Fruit fly (Drosophila melanogaster) whole organism, embryonic: ENCODE data around the gene Zw.
A peak's percentile ranks its signal among the peaks of the same experiment; 100 is the strongest.

Experiments
- Bgb ChIP-seq: fragments of 200-800 bp; sonication (Bioruptor generic); IDR thresholded peaks from 2 replicates; pipeline ENCODE4 v1.3.6; 2022; ENCODE audit warnings: missing biosample characterization, missing genetic modification characterization; ENCODE audit not compliant: partially characterized antibody
- CG10462 ChIP-seq: fragments of 200-800 bp; sonication (Bioruptor generic); optimal IDR thresholded peaks from 2 replicates; lab custom pipeline; 2016; ENCODE audit warnings: missing biosample characterization, missing genetic modification characterization
- CG10654 ChIP-seq: fragments of 200-800 bp; sonication (Bioruptor generic); optimal IDR thresholded peaks from 2 replicates; lab custom pipeline; 2016; ENCODE audit warnings: missing biosample characterization, missing genetic modification characterization
- CG11560 ChIP-seq: fragments of 200-800 bp; sonication (Bioruptor generic); IDR thresholded peaks from 3 replicates; pipeline ENCODE4 v1.3.6; 2022; ENCODE audit warnings: missing biosample characterization, missing genetic modification characterization
- CG15696 ChIP-seq: fragments of 200-800 bp; sonication (Bioruptor generic); optimal IDR thresholded peaks from 2 replicates; lab custom pipeline; 2019; ENCODE audit warnings: missing biosample characterization, mild to moderate bottlenecking, missing genetic modification characterization, moderate library complexity
- CG1603 ChIP-seq: fragments of 200-800 bp; sonication (Bioruptor generic); optimal IDR thresholded peaks from 2 replicates; lab custom pipeline; 2019; ENCODE audit warnings: missing biosample characterization, mild to moderate bottlenecking, missing genetic modification characterization, moderate library complexity
- CG2116 ChIP-seq: fragments of 200-800 bp; sonication (Bioruptor generic); optimal IDR thresholded peaks from 3 replicates; lab custom pipeline; 2018; ENCODE audit warnings: missing biosample characterization, mild to moderate bottlenecking, missing genetic modification characterization
- CG33557 ChIP-seq: fragments of 200-800 bp; sonication (Bioruptor generic); optimal IDR thresholded peaks from 2 replicates; lab custom pipeline; 2019; ENCODE audit warnings: missing biosample characterization, mild to moderate bottlenecking, missing genetic modification characterization, moderate library complexity
- CG34422 ChIP-seq: fragments of 200-800 bp; sonication (Bioruptor generic); IDR thresholded peaks from 3 replicates; pipeline ENCODE4 v1.3.6; 2022; ENCODE audit warnings: missing biosample characterization, missing genetic modification characterization
- CG3726 ChIP-seq: fragments of 200-800 bp; sonication (Bioruptor generic); IDR thresholded peaks from 3 replicates; pipeline ENCODE4, ENCODE4 v1.3.6; 2022; ENCODE audit warnings: missing biosample characterization, missing genetic modification characterization
- CG4424 ChIP-seq: fragments of 200-800 bp; sonication (Bioruptor generic); optimal IDR thresholded peaks from 3 replicates; lab custom pipeline; 2016; ENCODE audit warnings: missing biosample characterization, missing genetic modification characterization
- CG6765 ChIP-seq: fragments of 200-800 bp; sonication (Bioruptor generic); optimal IDR thresholded peaks from 3 replicates; lab custom pipeline; 2017; ENCODE audit warnings: missing biosample characterization, mild to moderate bottlenecking, missing genetic modification characterization
- CG7963 ChIP-seq: fragments of 200-800 bp; sonication (Bioruptor generic); IDR thresholded peaks from 3 replicates; pipeline ENCODE4 v1.3.6; 2022; ENCODE audit warnings: missing biosample characterization, missing genetic modification characterization; ENCODE audit not compliant: partially characterized antibody
- CG9437 ChIP-seq: fragments of 200-800 bp; sonication (Bioruptor generic); optimal IDR thresholded peaks from 2 replicates; lab custom pipeline; 2018; ENCODE audit warnings: missing biosample characterization, mild to moderate bottlenecking, missing genetic modification characterization
- CkIIα-i1 ChIP-seq: fragments of 200-800 bp; sonication (Bioruptor generic); IDR thresholded peaks from 2 replicates; pipeline ENCODE4 v1.3.6; 2022; ENCODE audit warnings: missing biosample characterization, missing genetic modification characterization
- Dip3 ChIP-seq: fragments of 200-800 bp; sonication (Bioruptor generic); optimal IDR thresholded peaks from 3 replicates; lab custom pipeline; 2016; ENCODE audit warnings: missing biosample characterization, missing genetic modification characterization
- Dll ChIP-seq: fragments of 200-800 bp; sonication (Bioruptor generic); IDR thresholded peaks from 4 replicates; pipeline ENCODE4 v1.3.6; 2022; ENCODE audit warnings: missing biosample characterization, missing genetic modification characterization; ENCODE audit not compliant: partially characterized antibody
- Dref ChIP-seq: fragments of 200-800 bp; sonication (Bioruptor generic); IDR thresholded peaks from 2 replicates; pipeline ENCODE4 v1.3.6; 2022; ENCODE audit warnings: missing biosample characterization, missing genetic modification characterization
- Ets65A ChIP-seq: fragments of 200-800 bp; sonication (Bioruptor generic); peaks from one replicate; lab custom pipeline; 2016; ENCODE audit warnings: missing biosample characterization, missing genetic modification characterization
- Gug ChIP-seq: fragments of 200-800 bp; sonication (Bioruptor generic); IDR thresholded peaks from 4 replicates; pipeline ENCODE4 v1.3.6; 2022; ENCODE audit warnings: missing biosample characterization, missing genetic modification characterization
- Hey ChIP-seq: fragments of 200-800 bp; sonication (Bioruptor generic); optimal IDR thresholded peaks from 3 replicates; lab custom pipeline; 2018; ENCODE audit warnings: missing biosample characterization, mild to moderate bottlenecking, missing genetic modification characterization
- Jarid2 ChIP-seq: fragments of 200-800 bp; sonication (Bioruptor generic); optimal IDR thresholded peaks from 3 replicates; lab custom pipeline; 2017; ENCODE audit warnings: mild to moderate bottlenecking, missing biosample characterization, missing genetic modification reagents, missing genetic modification characterization
- Lpt ChIP-seq: fragments of >200 bp; optimal IDR thresholded peaks from 2 replicates; lab custom pipeline; 2018; ENCODE audit warnings: missing biosample characterization, missing genetic modification characterization
- MBD-R2 ChIP-seq: fragments of 200-800 bp; sonication (Bioruptor generic); IDR thresholded peaks from 2 replicates; pipeline ENCODE4 v1.3.6; 2022; ENCODE audit warnings: missing biosample characterization, missing genetic modification characterization
- Rx ChIP-seq: fragments of 200-800 bp; sonication (Bioruptor generic); IDR thresholded peaks from 2 replicates; pipeline ENCODE4 v1.3.6; 2022; ENCODE audit warnings: missing biosample characterization, missing genetic modification characterization
- Six4 ChIP-seq: fragments of 200-800 bp; sonication (Bioruptor generic); optimal IDR thresholded peaks from 2 replicates; lab custom pipeline; 2016; ENCODE audit warnings: missing biosample characterization, missing genetic modification characterization
- btn ChIP-seq: fragments of 200-800 bp; sonication (Bioruptor generic); optimal IDR thresholded peaks from 2 replicates; lab custom pipeline; 2016; ENCODE audit warnings: missing biosample characterization, missing genetic modification characterization
- ci ChIP-seq: fragments of 200-800 bp; sonication (Bioruptor generic); IDR thresholded peaks from 3 replicates; pipeline ENCODE4 v1.3.6; 2022; ENCODE audit warnings: missing biosample characterization, missing genetic modification characterization
- dati ChIP-seq: fragments of 200-800 bp; sonication (Bioruptor generic); IDR thresholded peaks from 2 replicates; pipeline ENCODE4 v1.3.6; 2022; ENCODE audit warnings: missing biosample characterization, missing genetic modification characterization
- dmrt99B ChIP-seq: fragments of 200-800 bp; sonication (Bioruptor generic); optimal IDR thresholded peaks from 2 replicates; lab custom pipeline; 2018; ENCODE audit warnings: missing biosample characterization, mild to moderate bottlenecking, missing genetic modification characterization, moderate library complexity
- esg ChIP-seq: fragments of 200-800 bp; sonication (Bioruptor generic); conservative IDR thresholded peaks from 2 replicates; pipeline ENCODE4 v1.3.6; 2022; ENCODE audit warnings: missing biosample characterization, missing genetic modification characterization
- fd64A ChIP-seq: fragments of 200-800 bp; sonication (Bioruptor generic); optimal IDR thresholded peaks from 3 replicates; lab custom pipeline; 2018; ENCODE audit warnings: missing biosample characterization, mild to moderate bottlenecking, missing genetic modification characterization
- gt ChIP-seq: fragments of 200-800 bp; sonication (Bioruptor generic); IDR thresholded peaks from 2 replicates; pipeline ENCODE4 v1.3.6; 2022; ENCODE audit warnings: missing biosample characterization, missing genetic modification characterization
- ind ChIP-seq: fragments of 200-800 bp; sonication (Bioruptor generic); optimal IDR thresholded peaks from 3 replicates; lab custom pipeline; 2016; ENCODE audit warnings: missing biosample characterization, missing genetic modification characterization
- kah ChIP-seq: fragments of 200-800 bp; sonication (Bioruptor generic); optimal IDR thresholded peaks from 2 replicates; lab custom pipeline; 2018; ENCODE audit warnings: missing biosample characterization, mild to moderate bottlenecking, missing genetic modification characterization
- maf-S ChIP-seq: fragments of 200-800 bp; sonication (Bioruptor generic); optimal IDR thresholded peaks from 2 replicates; lab custom pipeline; 2016; ENCODE audit warnings: missing biosample characterization, missing genetic modification characterization
- rib ChIP-seq: fragments of 200-800 bp; sonication (Bioruptor generic); IDR thresholded peaks from 2 replicates; pipeline ENCODE4 v1.3.6; 2022; ENCODE audit warnings: missing biosample characterization, missing genetic modification characterization
- ro ChIP-seq: fragments of 200-800 bp; sonication (Bioruptor generic); IDR thresholded peaks from 2 replicates; pipeline ENCODE4 v1.3.6; 2022; ENCODE audit warnings: missing biosample characterization, missing genetic modification characterization
- so ChIP-seq: fragments of 200-800 bp; sonication (Bioruptor generic); IDR thresholded peaks from 3 replicates; pipeline ENCODE4 v1.3.6; 2022; ENCODE audit warnings: missing biosample characterization, missing genetic modification characterization
- sqz ChIP-seq: fragments of 200-800 bp; sonication (Bioruptor generic); optimal IDR thresholded peaks from 3 replicates; lab custom pipeline; 2018; ENCODE audit warnings: missing biosample characterization, mild to moderate bottlenecking, missing genetic modification characterization
- sr ChIP-seq: fragments of 200-800 bp; sonication (Bioruptor generic); IDR thresholded peaks from 3 replicates; pipeline ENCODE4 v1.3.6; 2022; ENCODE audit warnings: missing biosample characterization, missing genetic modification characterization
- ssp ChIP-seq: fragments of 200-800 bp; sonication (Bioruptor generic); IDR thresholded peaks from 2 replicates; pipeline ENCODE4 v1.3.6; 2022; ENCODE audit warnings: missing biosample characterization, missing genetic modification characterization
- sug ChIP-seq: fragments of 200-800 bp; optimal IDR thresholded peaks from 2 replicates; lab custom pipeline; 2019; ENCODE audit warnings: missing biosample characterization, mild to moderate bottlenecking, missing genetic modification characterization, moderate library complexity
- tna ChIP-seq: fragments of 200-800 bp; sonication (Bioruptor generic); IDR thresholded peaks from 2 replicates; pipeline ENCODE4 v1.3.6; 2022; ENCODE audit warnings: missing biosample characterization, missing genetic modification characterization; ENCODE audit not compliant: partially characterized antibody
- unc-4 ChIP-seq: fragments of 200-800 bp; sonication (Bioruptor generic); IDR thresholded peaks from 2 replicates; pipeline ENCODE4 v1.3.6; 2022; ENCODE audit warnings: missing biosample characterization, missing genetic modification characterization; ENCODE audit not compliant: partially characterized antibody
- wor ChIP-seq: fragments of 200-800 bp; sonication (Bioruptor generic); IDR thresholded peaks from 2 replicates; pipeline ENCODE4 v1.3.6; 2022; ENCODE audit warnings: missing biosample characterization, missing genetic modification characterization

Gene Zw

DNA sequence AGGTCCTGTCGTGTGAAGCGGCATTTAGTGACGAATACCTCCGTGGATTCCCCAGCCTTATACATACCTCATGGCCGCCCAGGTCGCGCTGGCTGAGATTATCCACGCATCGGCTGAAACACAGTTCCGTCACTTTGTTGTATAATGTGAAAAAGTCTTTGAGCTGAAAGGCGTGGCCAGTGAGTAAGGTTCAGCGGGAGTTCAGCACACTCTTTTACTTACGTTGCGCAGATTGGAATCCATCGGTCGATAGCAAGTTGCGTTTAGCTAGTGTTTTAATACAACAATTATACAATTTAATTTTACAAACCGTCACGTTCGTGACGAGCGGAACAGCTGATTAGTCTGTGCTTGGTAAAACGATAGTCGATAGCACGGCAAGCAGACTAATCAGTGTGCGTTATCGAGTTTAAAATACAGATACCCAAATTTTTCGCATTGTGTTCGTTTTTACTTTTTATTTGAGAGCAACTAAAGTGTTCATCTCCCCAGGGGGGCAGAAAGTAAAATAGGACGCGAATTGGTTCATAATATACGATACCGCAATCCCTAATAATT lies 48.8 kb upstream of the Zw start, which contains the start of the genes Pstk and Tim9b (continued):
- TF ChIP-seq CG10462 (GFP tag; lab: Kevin White, UChicago), result no peak
- no peak for TF ChIP-seq CG3726 (GFP tag; lab: Robert Waterston, UW)
- TF ChIP-seq CG15696 (tag; lab: Kevin White, UChicago), result no peak
- no peak for TF ChIP-seq CG6765 (GFP tag; lab: Kevin White, UChicago)
- no peak for TF ChIP-seq Six4
- no peak for TF ChIP-seq so
- TF ChIP-seq CG11560, result no peak
- TF ChIP-seq Gug (GFP tag; lab: Robert Waterston, UW), result no peak
- TF ChIP-seq CkIIα-i1 (GFP tag; lab: Robert Waterston, UW), result no peak
- no peak for TF ChIP-seq CG33557
- TF ChIP-seq ind (GFP tag; lab: Kevin White, UChicago), result no peak
- no peak for TF ChIP-seq maf-S (GFP tag; lab: Kevin White, UChicago)
- peak; percentile 47 for TF ChIP-seq Bgb (GFP tag; lab: Robert Waterston, UW)
- TF ChIP-seq Dll, result peak; percentile 49; the same call in 3 of the 4 replicates
- peak; percentile 69 for TF ChIP-seq CG7963 (GFP tag; lab: Robert Waterston, UW)
- TF ChIP-seq Hey (tag; lab: Kevin White, UChicago), result no peak
- TF ChIP-seq ro, result no peak
- TF ChIP-seq wor (GFP tag; lab: Robert Waterston, UW), result no peak
- no peak for TF ChIP-seq ci (GFP tag; lab: Robert Waterston, UW)
- no peak for TF ChIP-seq btn
- no peak for TF ChIP-seq CG10654
- no peak for TF ChIP-seq CG1603 (tag; lab: Kevin White, UChicago)
- TF ChIP-seq dmrt99B, result no peak
- peak; percentile 89 for TF ChIP-seq CG2116 (GFP tag; lab: Kevin White, UChicago)
- no peak for TF ChIP-seq CG4424 (GFP tag; lab: Kevin White, UChicago)
- TF ChIP-seq kah (GFP tag; lab: Kevin White, UChicago), result no peak
- no peak for TF ChIP-seq Dip3
- peak; percentile 54 for TF ChIP-seq MBD-R2 (GFP tag; lab: Robert Waterston, UW)
- no peak for TF ChIP-seq sug (tag; lab: Kevin White, UChicago)
- no peak for TF ChIP-seq dati (GFP tag; lab: Robert Waterston, UW)
- no peak for TF ChIP-seq esg (GFP tag; lab: Robert Waterston, UW)
- no peak for TF ChIP-seq Ets65A (GFP tag; lab: Kevin White, UChicago)
- TF ChIP-seq ssp (GFP tag; lab: Robert Waterston, UW), result no peak
- no peak for TF ChIP-seq Rx (GFP tag; lab: Robert Waterston, UW)
- no peak for TF ChIP-seq fd64A
- no peak for TF ChIP-seq Jarid2 (GFP tag; lab: Kevin White, UChicago)
- TF ChIP-seq CG9437, result no peak
- no peak for TF ChIP-seq rib (GFP tag; lab: Robert Waterston, UW)
- no peak for TF ChIP-seq CG34422
- no peak for TF ChIP-seq sqz
- TF ChIP-seq sr, result no peak
- TF ChIP-seq tna (GFP tag; lab: Robert Waterston, UW), result peak; percentile 68
- TF ChIP-seq Dref (GFP tag; lab: Robert Waterston, UW), result peak; percentile 71
- TF ChIP-seq Lpt (GFP tag; lab: Kevin White, UChicago), result no peak
- peak; percentile 46; the same call in 1 of the 2 replicates for TF ChIP-seq unc-4
- no peak for TF ChIP-seq gt (GFP tag; lab: Robert Waterston, UW)
